Worm (Caenorhabditis elegans): ENCODE measurements around the gene irld-23.

DNA sequence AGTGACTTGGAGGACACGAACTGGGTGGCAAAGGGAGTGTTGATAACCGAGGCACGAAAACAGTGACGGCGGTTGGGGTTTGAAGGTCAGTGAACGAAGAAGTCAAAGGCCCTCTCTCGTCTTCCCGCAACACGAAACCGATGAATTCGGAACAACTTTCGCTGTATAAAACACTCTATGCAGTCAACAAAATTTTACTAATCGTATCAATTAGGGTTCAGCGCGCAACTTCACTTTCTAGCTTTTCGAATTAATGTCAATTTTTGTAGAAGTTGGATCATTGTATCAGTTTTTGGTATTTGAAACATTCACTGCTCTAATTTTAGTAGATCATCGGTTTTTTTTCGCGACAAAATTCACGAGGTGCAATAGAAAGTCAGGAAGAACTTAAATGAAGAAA, 41.9 kb downstream of the irld-23 start:
- TF ChIP-seq lin-35 (GFP tag; optimal IDR thresholded peaks at IDR 0.05) (no peak), nhr-237 (tag; optimal IDR thresholded peaks at IDR 0.05) (no peak), lir-3 (tag; optimal IDR thresholded peaks at IDR 0.05; ENCODE audit: poor library complexity) (no peak), unc-62 (GFP tag; optimal IDR thresholded peaks at IDR 0.05) (no peak), ama-1 (optimal IDR thresholded peaks at IDR 0.05) (no peak), sox-4 (tag; optimal IDR thresholded peaks at IDR 0.05) (no peak), nhr-11 (tag; optimal IDR thresholded peaks at IDR 0.05) (no peak), mdl-1 (tag; optimal IDR thresholded peaks at IDR 0.05) (no peak), nhr-76 (tag; optimal IDR thresholded peaks at IDR 0.05) (no peak), lsy-2 (tag; optimal IDR thresholded peaks at IDR 0.05) (no peak)

All from whole organism, L1 larva.